Fruit fly (Drosophila melanogaster): ENCODE results near the gene Vps15.

dm6 chr3R:9226146-9226545 lies 19.5 kb downstream of the Vps15 start:
- no peak for TF ChIP-seq CG8478 (optimal IDR thresholded peaks at IDR 0.05)
- TF ChIP-seq usp (GFP tag; optimal IDR thresholded peaks at IDR 0.05), result no peak
- TF ChIP-seq psq (optimal IDR thresholded peaks at IDR 0.05), result no peak
- TF ChIP-seq pan (optimal IDR thresholded peaks at IDR 0.05), result no peak
- no peak for TF ChIP-seq Dll (optimal IDR thresholded peaks at IDR 0.05)
- TF ChIP-seq EcR (GFP tag; optimal IDR thresholded peaks at IDR 0.05), result no peak

Data from whole organism.